Fruit fly (Drosophila melanogaster): ENCODE measurements around the gene CG15864.

The CG15864 gene

dm6 chr3R:8248138-8248537 is at the start of gene CG15864:
CG15864 (plus strand) TSS chr3R:8248438.
- TF ChIP-seq Dll (optimal IDR thresholded peaks at IDR 0.05) (no peak), psq (optimal IDR thresholded peaks at IDR 0.05) (no peak), pan (optimal IDR thresholded peaks at IDR 0.05) (no peak), CG8478 (optimal IDR thresholded peaks at IDR 0.05) (no peak), usp (GFP tag; optimal IDR thresholded peaks at IDR 0.05) (no peak), EcR (GFP tag; optimal IDR thresholded peaks at IDR 0.05) (no peak)

dm6 chr3R:8203367-8203766 is 44.9 kb upstream of the CG15864 start:
- no peak for TF ChIP-seq CG8478 (optimal IDR thresholded peaks at IDR 0.05)

dm6 chr3R:8204730-8205129 is 43.5 kb upstream of the CG15864 start, which contains the start of gene CheA84a:
CheA84a (minus strand) TSS chr3R:8204830.
- TF ChIP-seq usp (GFP tag; optimal IDR thresholded peaks at IDR 0.05) (no peak), EcR (GFP tag; optimal IDR thresholded peaks at IDR 0.05) (no peak), Dll (optimal IDR thresholded peaks at IDR 0.05) (no peak), CG8478 (optimal IDR thresholded peaks at IDR 0.05) (no peak), pan (optimal IDR thresholded peaks at IDR 0.05) (no peak), psq (optimal IDR thresholded peaks at IDR 0.05) (no peak)

- TF ChIP-seq EcR (GFP tag; optimal IDR thresholded peaks at IDR 0.05) (no peak), CG8478 (optimal IDR thresholded peaks at IDR 0.05) (no peak), pan (optimal IDR thresholded peaks at IDR 0.05) (no peak), Dll (optimal IDR thresholded peaks at IDR 0.05) (no peak), psq (optimal IDR thresholded peaks at IDR 0.05) (no peak), usp (GFP tag; optimal IDR thresholded peaks at IDR 0.05) (no peak)
Measured at dm6 chr3R:8205292-8205893, 42.8 kb upstream of the CG15864 start.

- TF ChIP-seq CG8478 (optimal IDR thresholded peaks at IDR 0.05) = no peak
- no peak for TF ChIP-seq Dll (optimal IDR thresholded peaks at IDR 0.05)
- TF ChIP-seq usp (GFP tag; optimal IDR thresholded peaks at IDR 0.05) = no peak
- no peak for TF ChIP-seq psq (optimal IDR thresholded peaks at IDR 0.05)
- no peak for TF ChIP-seq EcR (GFP tag; optimal IDR thresholded peaks at IDR 0.05)
- no peak for TF ChIP-seq pan (optimal IDR thresholded peaks at IDR 0.05)
Measured at dm6 chr3R:8206019-8206418, 42.2 kb upstream of the CG15864 start.

- TF ChIP-seq usp (GFP tag; optimal IDR thresholded peaks at IDR 0.05) (no peak), psq (optimal IDR thresholded peaks at IDR 0.05) (no peak), CG8478 (optimal IDR thresholded peaks at IDR 0.05) (no peak), EcR (GFP tag; optimal IDR thresholded peaks at IDR 0.05) (no peak), Dll (optimal IDR thresholded peaks at IDR 0.05) (no peak), pan (optimal IDR thresholded peaks at IDR 0.05) (no peak)
Measured at dm6 chr3R:8206628-8207275, 41.5 kb upstream of the CG15864 start.

- TF ChIP-seq EcR (GFP tag; optimal IDR thresholded peaks at IDR 0.05) (no peak), psq (optimal IDR thresholded peaks at IDR 0.05) (no peak), pan (optimal IDR thresholded peaks at IDR 0.05) (no peak), usp (GFP tag; optimal IDR thresholded peaks at IDR 0.05) (no peak), CG8478 (optimal IDR thresholded peaks at IDR 0.05) (no peak), Dll (optimal IDR thresholded peaks at IDR 0.05) (no peak)
Measured at dm6 chr3R:8207276-8207654, 41.0 kb upstream of the CG15864 start.

- TF ChIP-seq usp (GFP tag; optimal IDR thresholded peaks at IDR 0.05) (no peak), psq (optimal IDR thresholded peaks at IDR 0.05) (no peak), CG8478 (optimal IDR thresholded peaks at IDR 0.05) (no peak), pan (optimal IDR thresholded peaks at IDR 0.05) (no peak), EcR (GFP tag; optimal IDR thresholded peaks at IDR 0.05) (no peak), Dll (optimal IDR thresholded peaks at IDR 0.05) (no peak)
Measured at dm6 chr3R:8208378-8209021, 39.7 kb upstream of the CG15864 start.

- TF ChIP-seq pan (optimal IDR thresholded peaks at IDR 0.05) = no peak
Measured at dm6 chr3R:8210837-8211488, 37.3 kb upstream of the CG15864 start.

dm6 chr3R:8212594-8212993 is 35.6 kb upstream of the CG15864 start:
- TF ChIP-seq CG8478 (optimal IDR thresholded peaks at IDR 0.05) (no peak), EcR (GFP tag; optimal IDR thresholded peaks at IDR 0.05) (no peak), psq (optimal IDR thresholded peaks at IDR 0.05) (no peak), pan (optimal IDR thresholded peaks at IDR 0.05) (no peak), Dll (optimal IDR thresholded peaks at IDR 0.05) (no peak), usp (GFP tag; optimal IDR thresholded peaks at IDR 0.05) (no peak)

dm6 chr3R:8215528-8216189 is 32.6 kb upstream of the CG15864 start:
- TF ChIP-seq Dll (optimal IDR thresholded peaks at IDR 0.05) (no peak), EcR (GFP tag; optimal IDR thresholded peaks at IDR 0.05) (no peak), CG8478 (optimal IDR thresholded peaks at IDR 0.05) (no peak), psq (optimal IDR thresholded peaks at IDR 0.05) (no peak), pan (optimal IDR thresholded peaks at IDR 0.05) (no peak), usp (GFP tag; optimal IDR thresholded peaks at IDR 0.05) (no peak)

- TF ChIP-seq Dll (optimal IDR thresholded peaks at IDR 0.05) = no peak
- TF ChIP-seq EcR (GFP tag; optimal IDR thresholded peaks at IDR 0.05) = no peak
- no peak for TF ChIP-seq pan (optimal IDR thresholded peaks at IDR 0.05)
- TF ChIP-seq CG8478 (optimal IDR thresholded peaks at IDR 0.05) = no peak
- no peak for TF ChIP-seq usp (GFP tag; optimal IDR thresholded peaks at IDR 0.05)
- TF ChIP-seq psq (optimal IDR thresholded peaks at IDR 0.05) = no peak
Measured at dm6 chr3R:8217727-8218126, 30.5 kb upstream of the CG15864 start, which contains the start of gene CG7800. CG7800 (plus strand) TSS chr3R:8217957.
